Worm (Caenorhabditis elegans) whole organism, L3 larva: ENCODE results near the gene sto-2.

Source experiments
- aly-2 ChIP-seq: fragments of 150-350 bp; optimal IDR thresholded peaks from 2 replicates; lab custom pipeline; 2014; ENCODE audit warnings: missing biosample characterization, missing genetic modification characterization
- ceh-82 ChIP-seq: fragments of 150-350 bp; optimal IDR thresholded peaks from 2 replicates; lab custom pipeline; 2014; ENCODE audit warnings: missing biosample characterization, missing genetic modification characterization
- egl-27 ChIP-seq: sonication (generic microtip); optimal IDR thresholded peaks from 4 replicates; lab custom pipeline; 2017; ENCODE audit warnings: missing biosample characterization, missing genetic modification reagents, missing genetic modification characterization
- elt-2 ChIP-seq: sonication (generic microtip); optimal IDR thresholded peaks from 2 replicates; lab custom pipeline; 2016; ENCODE audit warnings: missing genetic modification reagents, mild to moderate bottlenecking, missing genetic modification characterization, missing compliant biosample characterization
- elt-3 ChIP-seq, 3 experiments: fragments of 150-350 bp in 1 of 3; sonication (generic microtip) in 2 of 3; optimal IDR thresholded peaks; 2 replicates in 2 of 3; 4 replicates in 1 of 3; lab custom pipeline; 2014 to 2017; ENCODE audit warnings: missing biosample characterization in 3 of 3, missing genetic modification characterization in 3 of 3
- lin-15B ChIP-seq: fragments of 150-350 bp; optimal IDR thresholded peaks from 2 replicates; lab custom pipeline; 2014; ENCODE audit warnings: missing biosample characterization, missing genetic modification characterization
- nfya-1 ChIP-seq: sonication (generic microtip); optimal IDR thresholded peaks from 2 replicates; lab custom pipeline; 2017; ENCODE audit warnings: missing genetic modification characterization, mild to moderate bottlenecking, missing compliant biosample characterization, antibody characterized with exemption, moderate library complexity; ENCODE audit not compliant: insufficient read depth
- nhr-11 ChIP-seq: fragments of 150-350 bp; optimal IDR thresholded peaks from 2 replicates; lab custom pipeline; 2014; ENCODE audit warnings: missing biosample characterization, missing genetic modification characterization
- nhr-237 ChIP-seq: fragments of 150-350 bp; optimal IDR thresholded peaks from 2 replicates; lab custom pipeline; 2014; ENCODE audit warnings: missing biosample characterization, missing genetic modification characterization
- nhr-28 ChIP-seq: fragments of 150-350 bp; optimal IDR thresholded peaks from 2 replicates; lab custom pipeline; 2014; ENCODE audit warnings: missing biosample characterization, missing genetic modification characterization
- nhr-76 ChIP-seq: fragments of 150-350 bp; sonication (generic microtip); optimal IDR thresholded peaks from 5 replicates; lab custom pipeline; 2014; ENCODE audit warnings: missing biosample characterization, missing genetic modification characterization
- pha-4 ChIP-seq: fragments of 150-350 bp; optimal IDR thresholded peaks from 2 replicates; lab custom pipeline; 2014; ENCODE audit warnings: missing biosample characterization, missing genetic modification reagents, missing genetic modification characterization
- snpc-4 ChIP-seq: fragments of 150-350 bp; optimal IDR thresholded peaks from 2 replicates; lab custom pipeline; 2014; ENCODE audit warnings: missing biosample characterization, missing genetic modification characterization
- unc-62 ChIP-seq: fragments of 150-350 bp; sonication (generic microtip); optimal IDR thresholded peaks from 4 replicates; lab custom pipeline; 2014; ENCODE audit warnings: missing biosample characterization, missing genetic modification reagents, missing genetic modification characterization

ce11 chrX:5283531-5283930, 39.7 kb downstream of the sto-2 start, which contains the start of gene vps-41:
- no peak for TF ChIP-seq egl-27 (tag; lab: Kevin White, UChicago)
- no peak for TF ChIP-seq snpc-4 (tag; lab: Kevin White, UChicago)
- no peak for TF ChIP-seq nhr-237
- TF ChIP-seq nfya-1 (tag; lab: Kevin White, UChicago) = no peak
- no peak for TF ChIP-seq unc-62 (GFP tag; lab: Kevin White, UChicago)
- no peak for TF ChIP-seq ceh-82 (tag; lab: Kevin White, UChicago)
- TF ChIP-seq elt-3 (tag; optimal IDR thresholded peaks at IDR 0.05; lab: Kevin White, UChicago) = no peak
- TF ChIP-seq lin-15B (tag; lab: Kevin White, UChicago) = no peak
- TF ChIP-seq nhr-76 = no peak
- no peak for TF ChIP-seq pha-4 (tag; lab: Kevin White, UChicago)
- TF ChIP-seq nhr-28 (tag; lab: Kevin White, UChicago) = no peak
- TF ChIP-seq elt-2 (tag; lab: Kevin White, UChicago) = no peak
- no peak for TF ChIP-seq nhr-11 (tag; lab: Kevin White, UChicago)
- no peak for TF ChIP-seq aly-2 (tag; lab: Kevin White, UChicago)
